Fruit fly (Drosophila melanogaster): Measurements from ENCODE around the gene Uvrag.

DNA sequence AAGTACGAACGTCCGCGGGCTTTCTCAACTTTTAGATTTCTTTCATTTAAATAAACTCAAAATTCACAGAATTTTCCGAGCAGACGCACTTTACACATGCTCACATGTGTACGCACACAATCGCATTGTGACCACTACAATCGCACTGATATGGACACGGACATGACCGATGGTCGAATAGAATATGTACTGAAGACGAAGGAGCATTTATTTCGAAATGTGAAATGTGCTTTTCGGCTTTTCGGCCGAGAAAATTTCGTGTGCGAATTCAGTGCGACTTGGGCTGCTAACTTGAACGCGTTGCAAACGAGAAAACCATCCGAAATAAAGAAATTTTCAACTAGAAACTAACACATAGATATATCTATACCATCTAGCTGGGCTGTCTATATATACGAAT lies 25.8 kb upstream of the Uvrag start, which contains the start of gene CG44085:
- TF ChIP-seq CG8478 (optimal IDR thresholded peaks at IDR 0.05) = no peak
- TF ChIP-seq CTCF (optimal IDR thresholded peaks at IDR 0.05) = no peak
